Worm (Caenorhabditis elegans): ENCODE results near the gene tsp-21.

The tsp-21 gene

DNA sequence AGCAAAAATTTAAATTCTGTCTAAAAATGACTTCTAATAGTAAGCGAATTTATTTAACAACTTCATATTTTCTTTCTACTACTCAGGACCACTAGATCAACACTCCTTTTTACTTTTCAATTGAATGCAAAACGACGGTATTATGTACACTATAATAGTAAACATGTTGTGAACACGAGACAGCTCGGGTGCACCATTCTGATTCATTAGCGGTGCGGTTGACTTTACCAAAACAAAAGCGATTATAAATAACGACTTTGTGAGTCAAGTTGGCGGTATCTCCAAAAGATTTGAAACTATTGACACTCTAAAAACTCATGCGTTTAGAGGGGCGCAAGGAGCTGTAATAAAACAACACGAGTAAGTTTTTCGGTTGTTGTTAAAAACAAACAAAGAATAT is 8.4 kb downstream of the tsp-21 start:
- no peak for TF ChIP-seq ZK546.5 (tag; optimal IDR thresholded peaks at IDR 0.05)
- TF ChIP-seq egl-27 (tag; optimal IDR thresholded peaks at IDR 0.05) = no peak
- TF ChIP-seq peb-1 (tag; optimal IDR thresholded peaks at IDR 0.05) = no peak
- TF ChIP-seq nhr-6 (tag; optimal IDR thresholded peaks at IDR 0.05) = no peak
- TF ChIP-seq lin-39 (tag; optimal IDR thresholded peaks at IDR 0.05) = no peak
- TF ChIP-seq fos-1 (tag; optimal IDR thresholded peaks at IDR 0.05) = no peak
- no peak for TF ChIP-seq elt-3 (tag; optimal IDR thresholded peaks at IDR 0.05)
- no peak for TF ChIP-seq sma-9 (GFP tag; optimal IDR thresholded peaks at IDR 0.05)
- no peak for TF ChIP-seq sma-9 (tag; optimal IDR thresholded peaks at IDR 0.05)
- no peak for TF ChIP-seq aly-2 (tag; optimal IDR thresholded peaks at IDR 0.05)

DNA sequence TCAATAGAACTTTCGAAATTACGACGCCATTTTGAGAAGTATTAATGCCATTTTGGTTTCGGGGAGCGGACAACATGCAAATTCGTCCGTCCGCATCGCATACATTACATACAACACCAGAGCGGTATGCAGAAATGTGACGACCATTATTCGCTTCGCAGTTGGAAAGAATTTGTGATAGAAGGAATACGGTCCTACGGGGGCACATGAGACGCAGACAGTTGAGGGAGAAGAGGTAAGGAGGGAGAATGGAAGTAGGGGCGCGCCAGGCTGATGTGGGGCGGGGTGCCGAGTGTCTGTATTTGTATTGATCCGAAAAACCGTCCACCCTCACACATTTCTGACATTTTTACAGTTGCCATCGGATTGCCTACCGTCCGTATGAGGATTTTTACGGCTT is 9.2 kb downstream of the tsp-21 start:
- TF ChIP-seq elt-1 (tag; optimal IDR thresholded peaks at IDR 0.05) (no peak), dmd-4 (tag; optimal IDR thresholded peaks at IDR 0.05) (no peak), unc-39 (tag; optimal IDR thresholded peaks at IDR 0.05) (no peak), crh-2 (tag; optimal IDR thresholded peaks at IDR 0.05) (no peak), alr-1 (tag; optimal IDR thresholded peaks at IDR 0.05) (no peak), zag-1 (tag; optimal IDR thresholded peaks at IDR 0.05) (no peak), lin-13 (GFP tag; optimal IDR thresholded peaks at IDR 0.05) (no peak), mbf-1 (tag; optimal IDR thresholded peaks at IDR 0.05) (no peak), sem-4 (tag; optimal IDR thresholded peaks at IDR 0.05) (no peak), nhr-10 (tag; optimal IDR thresholded peaks at IDR 0.05) (no peak), blmp-1 (tag; optimal IDR thresholded peaks at IDR 0.05; ENCODE audit: insufficient read depth) (no peak), R02D3.7 (tag; optimal IDR thresholded peaks at IDR 0.05) (no peak), mab-5 (tag; optimal IDR thresholded peaks at IDR 0.05) (no peak), F13H6.1 (tag; optimal IDR thresholded peaks at IDR 0.05) (no peak), C34F6.9 (tag; optimal IDR thresholded peaks at IDR 0.05) (no peak), nhr-11 (tag; optimal IDR thresholded peaks at IDR 0.05) (no peak)

DNA sequence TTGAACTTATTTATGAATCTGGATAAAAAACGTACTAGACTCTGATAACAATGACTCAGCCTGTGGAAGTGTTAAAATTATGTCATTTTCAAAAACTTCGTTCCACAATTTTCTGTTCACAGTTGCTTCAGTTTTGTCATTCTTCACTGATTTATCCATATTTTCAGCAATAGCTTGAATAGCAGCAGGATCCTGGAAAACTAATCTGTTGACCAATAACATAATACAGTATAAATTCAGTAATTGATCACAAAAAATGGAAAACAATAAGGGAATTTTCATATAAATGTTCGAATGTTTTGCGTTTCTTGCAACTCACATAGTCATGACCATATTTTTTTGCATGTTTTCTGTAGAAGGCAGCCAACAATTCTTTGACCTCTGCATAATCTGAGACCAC is 16.4 kb downstream of the tsp-21 start:
- TF ChIP-seq ceh-16 (tag; optimal IDR thresholded peaks at IDR 0.05) (no peak), R02D3.7 (tag; optimal IDR thresholded peaks at IDR 0.05) (no peak), peb-1 (tag; optimal IDR thresholded peaks at IDR 0.05) (no peak), F13H6.1 (tag; optimal IDR thresholded peaks at IDR 0.05) (no peak), snpc-4 (tag; optimal IDR thresholded peaks at IDR 0.05) (no peak), nhr-23 (tag; optimal IDR thresholded peaks at IDR 0.05) (no peak), zag-1 (tag; optimal IDR thresholded peaks at IDR 0.05) (no peak), blmp-1 (tag; optimal IDR thresholded peaks at IDR 0.05; ENCODE audit: insufficient read depth) (no peak), unc-55 (GFP tag; optimal IDR thresholded peaks at IDR 0.05) (no peak), sem-4 (tag; optimal IDR thresholded peaks at IDR 0.05) (no peak), nhr-25 (tag; optimal IDR thresholded peaks at IDR 0.05) (no peak), elt-3 (tag; optimal IDR thresholded peaks at IDR 0.05) (no peak), nhr-6 (tag; optimal IDR thresholded peaks at IDR 0.05) (no peak), Y55F3AM.14 (GFP tag; optimal IDR thresholded peaks at IDR 0.05) (no peak), nhr-21 (tag; optimal IDR thresholded peaks at IDR 0.05) (no peak), ZK546.5 (tag; optimal IDR thresholded peaks at IDR 0.05) (no peak)

DNA sequence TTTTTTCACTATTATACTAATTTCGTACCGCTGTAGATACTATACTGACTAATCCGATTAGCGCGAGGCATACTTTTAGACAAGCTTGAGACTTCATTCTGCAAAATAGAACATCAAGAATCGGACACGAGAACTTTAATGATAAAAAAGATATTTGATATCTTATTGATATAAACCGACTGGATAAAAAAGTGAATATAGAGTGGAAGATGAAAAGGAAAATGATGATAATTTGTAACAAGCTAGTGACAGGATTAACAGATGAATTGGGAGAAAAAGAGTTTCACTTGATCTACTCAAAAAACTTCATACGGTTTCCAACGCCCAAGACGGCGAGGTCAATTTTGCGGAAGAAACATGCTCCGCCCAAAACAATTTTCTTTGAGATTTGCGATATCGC is 16.8 kb downstream of the tsp-21 start, which contains the start of gene nas-37:
Gene nas-37, minus strand, starts transcription at position 101 of the 400 bp plus-strand sequence.
- TF ChIP-seq lin-11 (tag; optimal IDR thresholded peaks at IDR 0.05) = no peak
- TF ChIP-seq ceh-16 (tag; optimal IDR thresholded peaks at IDR 0.05) = no peak
- no peak for TF ChIP-seq mbf-1 (tag; optimal IDR thresholded peaks at IDR 0.05)
- TF ChIP-seq nhr-12 (tag; optimal IDR thresholded peaks at IDR 0.05) = no peak
- no peak for TF ChIP-seq mab-5 (tag; optimal IDR thresholded peaks at IDR 0.05)
- no peak for TF ChIP-seq elt-1 (tag; optimal IDR thresholded peaks at IDR 0.05)
- TF ChIP-seq ceh-82 (tag; optimal IDR thresholded peaks at IDR 0.05) = no peak
- TF ChIP-seq egl-27 (tag; optimal IDR thresholded peaks at IDR 0.05) = no peak
- no peak for TF ChIP-seq ztf-11 (tag; optimal IDR thresholded peaks at IDR 0.05)
- no peak for TF ChIP-seq crh-2 (tag; optimal IDR thresholded peaks at IDR 0.05)
- no peak for TF ChIP-seq ama-1 (optimal IDR thresholded peaks at IDR 0.05)
- TF ChIP-seq unc-55 (GFP tag; optimal IDR thresholded peaks at IDR 0.05) = no peak
- no peak for TF ChIP-seq zag-1 (tag; optimal IDR thresholded peaks at IDR 0.05)
